Worm (Caenorhabditis elegans) whole organism, L4/young adult: Measurements from ENCODE around the gene frm-7.

Experiments used
- W03F9.2 ChIP-seq: fragments of 150-350 bp; optimal IDR thresholded peaks from 2 replicates; lab custom pipeline; 2014; ENCODE audit warnings: missing biosample characterization, missing genetic modification characterization
- dao-5 ChIP-seq: sonication (generic microtip); optimal IDR thresholded peaks from 2 replicates; lab custom pipeline; 2016; ENCODE audit warnings: missing genotype, missing genetic modification characterization, moderate library complexity, missing compliant biosample characterization
- him-1 ChIP-seq: sonication (generic microtip); optimal IDR thresholded peaks from 2 replicates; lab custom pipeline; 2016; ENCODE audit warnings: missing genotype, missing genetic modification reagents, missing genetic modification characterization, missing compliant biosample characterization

ce11 chrV:12294091-12294490, 8.2 kb upstream of the frm-7 start:
- TF ChIP-seq dao-5 (tag; lab: Kevin White, UChicago) (no peak), him-1 (tag; lab: Kevin White, UChicago) (no peak), W03F9.2 (tag; lab: Kevin White, UChicago) (no peak)
